Worm (Caenorhabditis elegans): Measurements from ENCODE around the gene gst-20.

DNA sequence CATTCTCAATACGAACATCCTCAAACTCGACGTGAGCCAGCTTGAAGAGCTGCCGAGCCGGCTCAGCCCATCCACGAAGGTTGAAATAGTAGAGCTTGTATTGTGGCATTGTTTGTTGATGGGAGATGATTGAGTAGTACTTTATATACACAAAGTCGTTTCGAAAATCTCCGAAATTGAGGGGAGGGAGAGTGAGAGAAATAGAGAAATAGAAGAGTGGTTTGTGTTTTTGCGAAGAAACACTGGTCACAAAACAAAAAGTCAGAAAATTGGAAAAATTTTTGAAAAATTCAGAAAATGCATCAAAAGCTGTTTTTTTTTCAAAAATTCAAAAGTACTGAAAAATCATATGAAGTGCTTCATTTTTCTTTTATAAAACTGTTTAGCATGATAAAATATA, 1.6 kb upstream of the gst-20 start, which contains the start of gene gst-24:
- TF ChIP-seq klf-2 (GFP tag; conservative IDR thresholded peaks at IDR 0.05) (no peak), ztf-29 (GFP tag; IDR thresholded peaks at IDR 0.05) (no peak), med-1 (GFP tag; optimal IDR thresholded peaks at IDR 0.05; ENCODE audit: insufficient read depth) (no peak), T22C8.4 (GFP tag; IDR thresholded peaks at IDR 0.05) (no peak)

All from whole organism, midembryonic.